Worm (Caenorhabditis elegans) whole organism, young adult: ENCODE results near the gene Y43D4A.2.

Experiments used
- B0019.2 ChIP-seq: fragments of 200-800 bp; sonication (Bioruptor generic); conservative IDR thresholded peaks from 2 replicates; pipeline ENCODE4 v1.3.6; 2022; ENCODE audit warnings: missing genetic modification reagents, missing genetic modification characterization, missing compliant biosample characterization
- B0336.3 ChIP-seq: fragments of 200-800 bp; sonication (Bioruptor generic); IDR thresholded peaks from 2 replicates; pipeline ENCODE4 v1.3.6; 2022; ENCODE audit warnings: missing genetic modification characterization, missing compliant biosample characterization
- D2030.7 ChIP-seq: fragments of 200-800 bp; sonication (Bioruptor generic); IDR thresholded peaks from 2 replicates; pipeline ENCODE4 v1.3.6; 2022; ENCODE audit warnings: missing genetic modification reagents, missing genetic modification characterization, missing compliant biosample characterization
- F10E7.11 ChIP-seq: sonication (generic microtip); optimal IDR thresholded peaks from 2 replicates; lab custom pipeline; 2017; ENCODE audit warnings: mild to moderate bottlenecking, missing genetic modification characterization, moderate library complexity, missing compliant biosample characterization
- F39B2.1 ChIP-seq: fragments of 200-800 bp; sonication (Bioruptor generic); IDR thresholded peaks from 2 replicates; pipeline ENCODE4 v1.3.6; 2022; ENCODE audit warnings: missing genetic modification reagents, missing genetic modification characterization, missing compliant biosample characterization
- F49E8.2 ChIP-seq: sonication (generic microtip); optimal IDR thresholded peaks from 3 replicates; lab custom pipeline; 2017; ENCODE audit warnings: missing genetic modification characterization, mild to moderate bottlenecking, missing compliant biosample characterization, antibody characterized with exemption, moderate library complexity; ENCODE audit not compliant: insufficient read depth
- F52B5.7 ChIP-seq: sonication (generic microtip); optimal IDR thresholded peaks from 2 replicates; lab custom pipeline; 2016; ENCODE audit warnings: mild to moderate bottlenecking, missing genetic modification characterization, missing compliant biosample characterization
- F57A8.1 ChIP-seq: fragments of 200-800 bp; sonication (Bioruptor generic); optimal IDR thresholded peaks from 2 replicates; lab custom pipeline; 2018; ENCODE audit warnings: mild to moderate bottlenecking, missing genetic modification characterization, moderate library complexity, missing compliant biosample characterization
- K11D2.4 ChIP-seq: fragments of 200-800 bp; sonication (Bioruptor generic); IDR thresholded peaks from 2 replicates; pipeline ENCODE4 v1.3.6; 2022; ENCODE audit warnings: missing genetic modification reagents, missing genetic modification characterization, missing compliant biosample characterization
- T26A5.8 ChIP-seq: sonication (generic microtip); optimal IDR thresholded peaks from 2 replicates; lab custom pipeline; 2016; ENCODE audit warnings: missing genetic modification characterization, missing compliant biosample characterization
- Y67H2A.10 ChIP-seq: fragments of 200-800 bp; sonication (Bioruptor generic); conservative IDR thresholded peaks from 2 replicates; pipeline ENCODE4 v1.3.6; 2022; ENCODE audit warnings: missing genetic modification reagents, missing genetic modification characterization, missing compliant biosample characterization
- Y79H2A.3 ChIP-seq: fragments of 200-800 bp; sonication (Bioruptor generic); conservative IDR thresholded peaks from 2 replicates; pipeline ENCODE4 v1.3.6; 2022; ENCODE audit warnings: missing genetic modification reagents, missing genetic modification characterization, missing compliant biosample characterization
- Y95B8A.8 ChIP-seq: fragments of 200-800 bp; sonication (Bioruptor generic); IDR thresholded peaks from 2 replicates; pipeline ENCODE4 v1.3.6; 2022; ENCODE audit warnings: missing genetic modification reagents, missing genetic modification characterization, missing compliant biosample characterization
- ama-1 ChIP-seq, 3 experiments: fragments of 150-350 bp in 1 of 3; sonication (generic microtip) in 2 of 3; optimal IDR thresholded peaks; 2 replicates each; lab custom pipeline; 2014 to 2018; ENCODE audit warnings: missing biosample characterization in 2 of 3, missing genetic modification characterization in 2 of 3, missing genetic modification reagents in 2 of 3
- attf-5 ChIP-seq: fragments of 200-800 bp; sonication (Bioruptor generic); optimal IDR thresholded peaks from 2 replicates; lab custom pipeline; 2018; ENCODE audit warnings: mild to moderate bottlenecking, missing genetic modification characterization, missing compliant biosample characterization
- attf-6 ChIP-seq: fragments of 200-800 bp; sonication (Bioruptor generic); IDR thresholded peaks from 2 replicates; pipeline ENCODE4 v1.3.6; 2022; ENCODE audit warnings: missing genetic modification reagents, missing genetic modification characterization, missing compliant biosample characterization
- bed-2 ChIP-seq: fragments of 200-800 bp; sonication (Bioruptor generic); IDR thresholded peaks from 2 replicates; pipeline ENCODE4 v1.3.6; 2022; ENCODE audit warnings: missing genetic modification reagents, missing genetic modification characterization, missing compliant biosample characterization
- ccch-3 ChIP-seq: fragments of 200-800 bp; sonication (Bioruptor generic); optimal IDR thresholded peaks from 2 replicates; lab custom pipeline; 2018; ENCODE audit warnings: mild to moderate bottlenecking, missing genetic modification characterization, missing compliant biosample characterization
- cebp-1 ChIP-seq, 2 experiments: fragments of 200-800 bp in 1 of 2; sonication (Bioruptor generic) in 1 of 2; sonication (generic microtip) in 1 of 2; IDR thresholded peaks in 1 of 2; optimal IDR thresholded peaks in 1 of 2; 2 replicates each; pipeline versions ENCODE4 v1.3.6 to Lab custom; 2017 to 2022; ENCODE audit warnings: missing compliant biosample characterization in 2 of 2, missing genetic modification characterization in 2 of 2, mild to moderate bottlenecking in 1 of 2, missing genetic modification reagents in 1 of 2, moderate library complexity in 1 of 2
- dpff-1 ChIP-seq: sonication (generic microtip); optimal IDR thresholded peaks from 2 replicates; lab custom pipeline; 2017; ENCODE audit warnings: mild to moderate bottlenecking, missing genetic modification characterization, missing compliant biosample characterization
- egl-44 ChIP-seq: fragments of 200-800 bp; sonication (Bioruptor generic); IDR thresholded peaks from 2 replicates; pipeline ENCODE4 v1.3.6; 2022; ENCODE audit warnings: missing genetic modification reagents, missing genetic modification characterization, missing compliant biosample characterization
- ekl-4 ChIP-seq: fragments of 200-800 bp; sonication (Bioruptor generic); IDR thresholded peaks from 2 replicates; pipeline ENCODE4 v1.3.6; 2022; ENCODE audit warnings: missing genetic modification reagents, missing genetic modification characterization, missing compliant biosample characterization
- fkh-3 ChIP-seq: sonication (generic microtip); optimal IDR thresholded peaks from 2 replicates; lab custom pipeline; 2016; ENCODE audit warnings: mild to moderate bottlenecking, missing genetic modification characterization, missing compliant biosample characterization
- him-1 ChIP-seq: sonication (generic microtip); optimal IDR thresholded peaks from 2 replicates; lab custom pipeline; 2016; ENCODE audit warnings: missing genotype, missing genetic modification reagents, missing genetic modification characterization, missing compliant biosample characterization
- hlh-12 ChIP-seq: sonication (generic microtip); optimal IDR thresholded peaks from 2 replicates; lab custom pipeline; 2016; ENCODE audit warnings: missing genetic modification characterization, missing compliant biosample characterization
- hrde-1 ChIP-seq: sonication (generic microtip); optimal IDR thresholded peaks from 2 replicates; lab custom pipeline; 2016; ENCODE audit warnings: missing genetic modification characterization, mild to moderate bottlenecking, missing compliant biosample characterization, moderate library complexity, missing genotype, missing genetic modification reagents, borderline replicate concordance
- lin-35 ChIP-seq, 3 experiments: fragments of 150-350 bp in 2 of 3; sonication (generic microtip) in 1 of 3; optimal IDR thresholded peaks; 2 replicates each; lab custom pipeline; 2014 to 2018; ENCODE audit warnings: missing biosample characterization in 3 of 3, missing genetic modification characterization in 3 of 3, missing genetic modification reagents in 3 of 3
- lin-40 ChIP-seq: sonication (generic microtip); optimal IDR thresholded peaks from 2 replicates; lab custom pipeline; 2016; ENCODE audit warnings: missing genetic modification characterization, mild to moderate bottlenecking, missing compliant biosample characterization, missing genotype, missing genetic modification reagents
- madf-10 ChIP-seq: sonication (generic microtip); optimal IDR thresholded peaks from 2 replicates; lab custom pipeline; 2016; ENCODE audit warnings: mild to moderate bottlenecking, missing genetic modification characterization, missing compliant biosample characterization
- mcd-1 ChIP-seq: fragments of 200-800 bp; sonication (Bioruptor generic); IDR thresholded peaks from 2 replicates; pipeline ENCODE4 v1.3.6; 2022; ENCODE audit warnings: missing genetic modification reagents, missing genetic modification characterization, missing compliant biosample characterization
- mel-28 ChIP-seq: sonication (generic microtip); optimal IDR thresholded peaks from 2 replicates; lab custom pipeline; 2016; ENCODE audit warnings: borderline replicate concordance, mild to moderate bottlenecking, missing genetic modification characterization, missing compliant biosample characterization
- nfya-1 ChIP-seq: sonication (generic microtip); optimal IDR thresholded peaks from 2 replicates; lab custom pipeline; 2017; ENCODE audit warnings: antibody characterized with exemption, missing compliant biosample characterization, missing genetic modification characterization, borderline replicate concordance; ENCODE audit not compliant: insufficient read depth
- nfya-2 ChIP-seq: fragments of 200-800 bp; sonication (Bioruptor generic); IDR thresholded peaks from 2 replicates; pipeline ENCODE4 v1.3.6; 2022; ENCODE audit warnings: missing genetic modification reagents, missing genetic modification characterization, missing compliant biosample characterization
- nfyb-1 ChIP-seq: fragments of 200-800 bp; sonication (Bioruptor generic); IDR thresholded peaks from 2 replicates; pipeline ENCODE4 v1.3.6; 2022; ENCODE audit warnings: missing genetic modification reagents, missing genetic modification characterization, missing compliant biosample characterization
- pha-4 ChIP-seq: fragments of 150-350 bp; sonication (generic microtip); optimal IDR thresholded peaks from 2 replicates; lab custom pipeline; 2014; ENCODE audit warnings: missing biosample characterization, missing genetic modification reagents, missing genetic modification characterization
- rcor-1 ChIP-seq: fragments of 200-800 bp; sonication (Bioruptor generic); IDR thresholded peaks from 2 replicates; pipeline ENCODE4 v1.3.6; 2022; ENCODE audit warnings: missing genetic modification reagents, missing genetic modification characterization, missing compliant biosample characterization
- repo-1 ChIP-seq: sonication (generic microtip); optimal IDR thresholded peaks from 2 replicates; lab custom pipeline; 2017; ENCODE audit warnings: mild to moderate bottlenecking, missing genetic modification characterization, missing compliant biosample characterization
- rpc-1 ChIP-seq, 2 experiments: fragments of 150-350 bp in 1 of 2; sonication (generic microtip) in 1 of 2; optimal IDR thresholded peaks; 2 replicates each; lab custom pipeline; 2014 to 2018; ENCODE audit warnings: missing biosample characterization in 1 of 2, missing genetic modification characterization in 1 of 2, missing genetic modification reagents in 1 of 2, missing genotype in 1 of 2
- snpc-1.1 ChIP-seq: sonication (generic microtip); optimal IDR thresholded peaks from 2 replicates; lab custom pipeline; 2017; ENCODE audit warnings: missing genetic modification characterization, mild to moderate bottlenecking, missing compliant biosample characterization, antibody characterized with exemption, moderate library complexity, missing genotype, missing genetic modification reagents; ENCODE audit not compliant: insufficient read depth
- somi-1 ChIP-seq: fragments of 200-800 bp; sonication (Bioruptor generic); optimal IDR thresholded peaks from 2 replicates; lab custom pipeline; 2018; ENCODE audit warnings: mild to moderate bottlenecking, missing genetic modification characterization, missing compliant biosample characterization
- sptf-2 ChIP-seq: fragments of 200-800 bp; sonication (Bioruptor generic); optimal IDR thresholded peaks from 2 replicates; lab custom pipeline; 2018; ENCODE audit warnings: mild to moderate bottlenecking, missing genetic modification characterization, missing compliant biosample characterization
- tlf-1 ChIP-seq: fragments of 200-800 bp; sonication (Bioruptor generic); optimal IDR thresholded peaks from 2 replicates; lab custom pipeline; 2018; ENCODE audit warnings: mild to moderate bottlenecking, missing genetic modification characterization, missing compliant biosample characterization
- xnd-1 ChIP-seq: sonication (generic microtip); optimal IDR thresholded peaks from 2 replicates; lab custom pipeline; 2016; ENCODE audit warnings: missing genotype, missing genetic modification reagents, missing genetic modification characterization, missing compliant biosample characterization
- ztf-22 ChIP-seq: fragments of 200-800 bp; sonication (Bioruptor generic); optimal IDR thresholded peaks from 2 replicates; lab custom pipeline; 2018; ENCODE audit warnings: mild to moderate bottlenecking, missing genetic modification characterization, moderate library complexity, missing compliant biosample characterization
- ztf-25 ChIP-seq: fragments of 200-800 bp; sonication (Bioruptor generic); IDR thresholded peaks from 2 replicates; pipeline ENCODE4 v1.3.6; 2022; ENCODE audit warnings: missing genetic modification reagents, missing genetic modification characterization, missing compliant biosample characterization
- ztf-26 ChIP-seq: sonication (generic microtip); optimal IDR thresholded peaks from 2 replicates; lab custom pipeline; 2017; ENCODE audit warnings: missing genetic modification characterization, missing compliant biosample characterization
- ztf-3 ChIP-seq: fragments of 200-800 bp; sonication (Bioruptor generic); optimal IDR thresholded peaks from 2 replicates; lab custom pipeline; 2018; ENCODE audit warnings: mild to moderate bottlenecking, missing genetic modification characterization, missing compliant biosample characterization

The Y43D4A.2 gene

ce11 chrIV:16775029-16775428, 19.4 kb upstream of the Y43D4A.2 start (continued):
- TF ChIP-seq B0019.2 = no peak
- TF ChIP-seq attf-5 (GFP tag; lab: Kevin White, UChicago) = peak; percentile 56
- TF ChIP-seq ccch-3 (GFP tag; lab: Kevin White, UChicago) = no peak
- TF ChIP-seq attf-6 (GFP tag; lab: Robert Waterston, UW) = peak; percentile 97
- TF ChIP-seq T26A5.8 (tag; lab: Kevin White, UChicago) = no peak
- TF ChIP-seq nfya-1 (tag; lab: Kevin White, UChicago) = no peak
- TF ChIP-seq B0336.3 (GFP tag; lab: Robert Waterston, UW) = no peak
- TF ChIP-seq F39B2.1 (GFP tag; lab: Robert Waterston, UW) = no peak
- TF ChIP-seq mel-28 (tag; lab: Kevin White, UChicago) = no peak
- no peak for TF ChIP-seq fkh-3 (tag; lab: Kevin White, UChicago)
- TF ChIP-seq F57A8.1 = no peak
- TF ChIP-seq lin-35 (GFP tag; optimal IDR thresholded peaks at IDR 0.05; lab: Kevin White, UChicago) = peak in 1 of 3 experiments; percentile 14
- TF ChIP-seq F52B5.7 (tag; lab: Kevin White, UChicago) = no peak
- TF ChIP-seq Y67H2A.10 (GFP tag; lab: Robert Waterston, UW) = no peak
- TF ChIP-seq Y95B8A.8 (GFP tag; lab: Robert Waterston, UW) = no peak
- TF ChIP-seq ztf-26 (tag; lab: Kevin White, UChicago) = no peak
- TF ChIP-seq somi-1 (GFP tag; lab: Kevin White, UChicago) = no peak
- no peak for TF ChIP-seq K11D2.4 (GFP tag; lab: Robert Waterston, UW)
- peak; percentile 61; the same call in 1 of the 2 replicates for TF ChIP-seq egl-44 (GFP tag; lab: Robert Waterston, UW)
- TF ChIP-seq ztf-25 = peak; percentile 91; the same call in 1 of the 2 replicates
- TF ChIP-seq repo-1 (tag; lab: Kevin White, UChicago) = no peak
- TF ChIP-seq rcor-1 (GFP tag; lab: Robert Waterston, UW) = peak; percentile 33
- no peak for TF ChIP-seq ztf-22
- no peak for TF ChIP-seq dpff-1 (tag; lab: Kevin White, UChicago)
- TF ChIP-seq lin-40 = peak; percentile 20
- no peak for TF ChIP-seq cebp-1 (GFP tag; IDR thresholded peaks at IDR 0.05; lab: Robert Waterston, UW)
- no peak for TF ChIP-seq cebp-1 (tag; optimal IDR thresholded peaks at IDR 0.05; lab: Kevin White, UChicago)
- no peak for TF ChIP-seq ekl-4 (GFP tag; lab: Robert Waterston, UW)
- TF ChIP-seq D2030.7 (GFP tag; lab: Robert Waterston, UW) = peak; percentile 65; the same call in 1 of the 2 replicates
- peak; percentile 91 for TF ChIP-seq rpc-1 (optimal IDR thresholded peaks at IDR 0.05; lab: Kevin White, UChicago)
- peak; percentile 98 for TF ChIP-seq rpc-1 (tag; optimal IDR thresholded peaks at IDR 0.05; lab: Kevin White, UChicago)
- no peak for TF ChIP-seq F10E7.11 (tag; lab: Kevin White, UChicago)
- peak; percentile 17 for TF ChIP-seq tlf-1
- peak; percentile 50 for TF ChIP-seq madf-10
- no peak for TF ChIP-seq ama-1 (optimal IDR thresholded peaks at IDR 0.05; lab: Kevin White, UChicago)
- peak; percentile 74 to 77 for TF ChIP-seq ama-1 (GFP tag; optimal IDR thresholded peaks at IDR 0.05; lab: Kevin White, UChicago)
- peak; percentile 11 for TF ChIP-seq F49E8.2 (tag; lab: Kevin White, UChicago)
- TF ChIP-seq pha-4 (tag; lab: Kevin White, UChicago) = no peak
- TF ChIP-seq ztf-3 (GFP tag; lab: Kevin White, UChicago) = no peak
- no peak for TF ChIP-seq xnd-1
- TF ChIP-seq Y79H2A.3 (GFP tag; lab: Robert Waterston, UW) = no peak
- peak; percentile 59 for TF ChIP-seq snpc-1.1 (tag; lab: Kevin White, UChicago)
- no peak for TF ChIP-seq nfyb-1 (GFP tag; lab: Robert Waterston, UW)
- TF ChIP-seq mcd-1 (GFP tag; lab: Robert Waterston, UW) = no peak
- TF ChIP-seq hrde-1 (tag; lab: Kevin White, UChicago) = peak; percentile 57
- peak; percentile 69 for TF ChIP-seq hlh-12 (tag; lab: Kevin White, UChicago)
- peak; percentile 79 for TF ChIP-seq him-1 (tag; lab: Kevin White, UChicago)
- no peak for TF ChIP-seq bed-2
- TF ChIP-seq nfya-2 (GFP tag; lab: Robert Waterston, UW) = no peak
- TF ChIP-seq sptf-2 = no peak
